Fruit fly (Drosophila melanogaster): ENCODE results near the gene CG14050.

CG14050 gene

DNA sequence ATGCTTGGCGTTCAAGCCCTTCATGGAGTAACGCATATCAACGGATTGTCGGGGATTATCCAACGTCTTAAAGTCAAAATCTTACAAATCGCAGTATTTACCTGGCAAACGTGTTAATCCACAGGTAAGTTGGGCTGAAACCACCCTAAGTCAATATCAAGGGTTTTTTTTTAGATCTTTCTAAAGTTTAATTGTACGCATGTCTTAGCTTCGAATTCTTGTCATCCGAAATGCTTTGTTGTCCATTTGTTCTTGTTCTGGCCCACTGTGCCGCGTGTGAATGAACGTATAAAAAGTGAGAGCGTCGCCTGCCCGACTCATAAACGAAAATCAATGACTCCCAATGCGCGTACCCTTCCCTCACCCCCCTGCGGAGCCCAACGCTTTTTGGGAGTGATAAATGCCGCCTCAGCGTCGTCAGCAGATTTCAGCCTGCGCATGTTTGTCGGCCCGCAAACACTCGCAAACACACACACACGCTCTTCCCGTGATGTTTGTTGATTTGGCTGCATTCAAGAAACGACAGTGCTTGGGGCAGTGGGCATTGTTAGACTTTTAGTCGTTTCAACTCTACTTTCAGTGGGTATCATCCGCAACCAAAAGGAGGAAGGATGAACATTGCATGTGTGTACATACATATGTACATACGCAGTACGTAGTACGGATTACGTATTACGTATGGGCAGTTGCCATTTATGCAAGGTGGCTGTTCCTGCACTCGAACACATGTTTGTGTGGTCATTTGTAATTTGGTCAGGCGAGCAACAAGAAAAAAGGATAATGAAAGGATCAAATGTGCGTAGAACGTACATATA is 29.6 kb downstream of the CG14050 start:
- TF ChIP-seq Abd-B (GFP tag; optimal IDR thresholded peaks at IDR 0.05) (no peak), jim (GFP tag; optimal IDR thresholded peaks at IDR 0.05) (no peak), Dif (GFP tag; optimal IDR thresholded peaks at IDR 0.05; ENCODE audit: partially characterized antibody) (peak; percentile 52), N (GFP tag; optimal IDR thresholded peaks at IDR 0.05) (no peak), Sp1 (GFP tag; optimal IDR thresholded peaks at IDR 0.05) (peak; percentile 97), GATAd (GFP tag; optimal IDR thresholded peaks at IDR 0.05) (no peak), psq (GFP tag; optimal IDR thresholded peaks at IDR 0.05) (peak; percentile 89), rgr (GFP tag; optimal IDR thresholded peaks at IDR 0.05) (peak; percentile 89), h (GFP tag; optimal IDR thresholded peaks at IDR 0.05) (peak; percentile 92), Jra (GFP tag; optimal IDR thresholded peaks at IDR 0.05) (peak; percentile 81), HLH106 (tag; optimal IDR thresholded peaks at IDR 0.05) (peak; percentile 95), Hr83 (GFP tag; optimal IDR thresholded peaks at IDR 0.05; ENCODE audit: poor library complexity, severe bottlenecking) (peak; percentile 71), br (GFP tag; optimal IDR thresholded peaks at IDR 0.05) (peak; percentile 95), dl (GFP tag; optimal IDR thresholded peaks at IDR 0.05; ENCODE audit: insufficient read depth in 1 of 2, partially characterized antibody in 2 of 2) (peak in 1 of 2 experiments; percentile 46), Hnf4 (GFP tag; optimal IDR thresholded peaks at IDR 0.05) (peak; percentile 49), CG9705 (GFP tag; optimal IDR thresholded peaks at IDR 0.05) (peak; percentile 96), pan (optimal IDR thresholded peaks at IDR 0.05) (no peak), dmrt93B (GFP tag; optimal IDR thresholded peaks at IDR 0.05) (peak; percentile 96), foxo (GFP tag; optimal IDR thresholded peaks at IDR 0.05) (peak; percentile 80 to 95), CG32264 (GFP tag; optimal IDR thresholded peaks at IDR 0.05) (peak; percentile 83), tai (GFP tag; optimal IDR thresholded peaks at IDR 0.05) (peak; percentile 78), ey (GFP tag; optimal IDR thresholded peaks at IDR 0.05) (peak; percentile 95), woc (GFP tag; optimal IDR thresholded peaks at IDR 0.05) (peak; percentile 97), Mio (GFP tag; optimal IDR thresholded peaks at IDR 0.05) (peak; percentile 48), fru (GFP tag; optimal IDR thresholded peaks at IDR 0.05) (peak; percentile 97), sage (GFP tag; optimal IDR thresholded peaks at IDR 0.05) (no peak), Myc (optimal IDR thresholded peaks at IDR 0.05) (no peak), usp (GFP tag; optimal IDR thresholded peaks at IDR 0.05) (peak; percentile 16), OdsH (GFP tag; optimal IDR thresholded peaks at IDR 0.05) (peak; percentile 91), Dfd (GFP tag; optimal IDR thresholded peaks at IDR 0.05) (no peak), lola (GFP tag; optimal IDR thresholded peaks at IDR 0.05) (no peak), brk (GFP tag; optimal IDR thresholded peaks at IDR 0.05) (no peak), CrebA (GFP tag; optimal IDR thresholded peaks at IDR 0.05; ENCODE audit: borderline replicate concordance) (peak; percentile 53), Rel (GFP tag; optimal IDR thresholded peaks at IDR 0.05) (peak; percentile 19), Rel (tag; optimal IDR thresholded peaks at IDR 0.05) (peak; percentile 79), sv (GFP tag; optimal IDR thresholded peaks at IDR 0.05) (peak; percentile 81)

dm6 chrX:2295435-2296229 is 30.4 kb downstream of the CG14050 start, which contains the start of gene Raf:
Gene Raf (plus strand): TSS chrX:2295466.
- TF ChIP-seq dl (GFP tag; optimal IDR thresholded peaks at IDR 0.05; ENCODE audit: insufficient read depth in 1 of 2, partially characterized antibody in 2 of 2) (peak; percentile 67 to 91), CrebA (GFP tag; optimal IDR thresholded peaks at IDR 0.05; ENCODE audit: borderline replicate concordance) (peak; percentile 0), jim (GFP tag; optimal IDR thresholded peaks at IDR 0.05) (peak; percentile 68), foxo (GFP tag; optimal IDR thresholded peaks at IDR 0.05) (no peak), Sp1 (GFP tag; optimal IDR thresholded peaks at IDR 0.05) (peak; percentile 25), Dif (GFP tag; optimal IDR thresholded peaks at IDR 0.05; ENCODE audit: partially characterized antibody) (peak; percentile 91), Rel (GFP tag; optimal IDR thresholded peaks at IDR 0.05) (no peak), Rel (tag; optimal IDR thresholded peaks at IDR 0.05) (peak; percentile 30), Hnf4 (GFP tag; optimal IDR thresholded peaks at IDR 0.05) (peak; percentile 58), psq (GFP tag; optimal IDR thresholded peaks at IDR 0.05) (no peak), Hr78 (GFP tag; optimal IDR thresholded peaks at IDR 0.05) (no peak)

Measured in whole organism, wandering third instar larva.